Worm (Caenorhabditis elegans): Measurements from ENCODE around the gene B0218.5.
A peak's percentile ranks its signal among the peaks of the same experiment; 100 is the strongest.
"Not testable (repeated sequence)": the region's sequence is repeated elsewhere in the genome, so short reads cannot be mapped to it uniquely, and the experiment has no call there.

The B0218.5 gene

ce11 chrIV:8133536-8133935 lies 23.5 kb downstream of the B0218.5 start, which contains the start of gene sph-1:
sph-1 (minus strand) TSS chrIV:8133558.
- TF ChIP-seq pha-4 (tag; optimal IDR thresholded peaks at IDR 0.05) (peak; percentile 70), unc-120 (tag; optimal IDR thresholded peaks at IDR 0.05; ENCODE audit: poor library complexity, severe bottlenecking) (no peak)

- TF ChIP-seq sem-2 (GFP tag; optimal IDR thresholded peaks at IDR 0.05): no peak
- no peak for TF ChIP-seq nhr-2 (tag; optimal IDR thresholded peaks at IDR 0.05)
- TF ChIP-seq zip-8 (tag; optimal IDR thresholded peaks at IDR 0.05): no peak
- no peak for TF ChIP-seq lin-32 (GFP tag; optimal IDR thresholded peaks at IDR 0.05)
- no peak for TF ChIP-seq lin-13 (tag; optimal IDR thresholded peaks at IDR 0.05)
- TF ChIP-seq mep-1 (tag; optimal IDR thresholded peaks at IDR 0.05): no peak
Measured at ce11 chrIV:8130131-8130611, 26.9 kb downstream of the B0218.5 start, which contains the start of the genes ndub-11 and moc-3. ndub-11 (minus strand) TSS chrIV:8130231. moc-3 (plus strand) TSS chrIV:8130561.

- TF ChIP-seq ztf-11 (tag; optimal IDR thresholded peaks at IDR 0.05) (no peak), nhr-237 (tag; optimal IDR thresholded peaks at IDR 0.05) (no peak), sem-2 (GFP tag; optimal IDR thresholded peaks at IDR 0.05) (no peak), mab-5 (tag; optimal IDR thresholded peaks at IDR 0.05) (no peak), mls-2 (tag; optimal IDR thresholded peaks at IDR 0.05) (no peak), nhr-12 (tag; optimal IDR thresholded peaks at IDR 0.05) (no peak), elt-1 (tag; optimal IDR thresholded peaks at IDR 0.05; ENCODE audit: borderline replicate concordance, insufficient read depth) (no peak), unc-39 (tag; optimal IDR thresholded peaks at IDR 0.05) (no peak), ceh-43 (GFP tag; optimal IDR thresholded peaks at IDR 0.05) (no peak), sptf-1 (tag; optimal IDR thresholded peaks at IDR 0.05) (no peak), snpc-4 (tag; optimal IDR thresholded peaks at IDR 0.05) (no peak), elt-3 (tag; optimal IDR thresholded peaks at IDR 0.05) (no peak), nhr-28 (tag; optimal IDR thresholded peaks at IDR 0.05) (no peak), lsy-2 (tag; optimal IDR thresholded peaks at IDR 0.05) (no peak), ham-2 (GFP tag; optimal IDR thresholded peaks at IDR 0.05) (no peak), unc-120 (tag; optimal IDR thresholded peaks at IDR 0.05; ENCODE audit: poor library complexity, severe bottlenecking) (no peak), ceh-83 (GFP tag; optimal IDR thresholded peaks at IDR 0.05) (no peak)
Measured at ce11 chrIV:8127430-8127829, 29.6 kb downstream of the B0218.5 start.

ce11 chrIV:8126902-8127301 lies 30.2 kb downstream of the B0218.5 start, which contains the start of gene ceph-41:
ceph-41 (plus strand) TSS chrIV:8127202.
- TF ChIP-seq nhr-237 (tag; optimal IDR thresholded peaks at IDR 0.05) (no peak), sem-2 (GFP tag; optimal IDR thresholded peaks at IDR 0.05) (no peak), bed-3 (GFP tag; optimal IDR thresholded peaks at IDR 0.05) (no peak), blmp-1 (tag; optimal IDR thresholded peaks at IDR 0.05) (no peak), nhr-28 (tag; optimal IDR thresholded peaks at IDR 0.05) (no peak), snpc-4 (tag; optimal IDR thresholded peaks at IDR 0.05) (no peak), lin-13 (tag; optimal IDR thresholded peaks at IDR 0.05) (no peak), unc-120 (tag; optimal IDR thresholded peaks at IDR 0.05; ENCODE audit: poor library complexity, severe bottlenecking) (no peak), M03D4.4 (tag; optimal IDR thresholded peaks at IDR 0.05) (no peak), mls-2 (tag; optimal IDR thresholded peaks at IDR 0.05) (no peak), sptf-1 (tag; optimal IDR thresholded peaks at IDR 0.05) (no peak), unc-62 (GFP tag; optimal IDR thresholded peaks at IDR 0.05) (no peak), elt-1 (tag; optimal IDR thresholded peaks at IDR 0.05; ENCODE audit: borderline replicate concordance, insufficient read depth) (no peak)

- not testable (repeated sequence) for TF ChIP-seq sem-2 (GFP tag; optimal IDR thresholded peaks at IDR 0.05); nhr-28 (tag; optimal IDR thresholded peaks at IDR 0.05); sptf-1 (tag; optimal IDR thresholded peaks at IDR 0.05)
Measured at ce11 chrIV:8122349-8122748, 34.7 kb downstream of the B0218.5 start, which contains the start of gene erp-44.3. erp-44.3 (plus strand) TSS chrIV:8122649.

ce11 chrIV:8118790-8119189 lies 38.3 kb downstream of the B0218.5 start, which contains the start of gene F42G8.8:
F42G8.8 (plus strand) TSS chrIV:8119090.
- TF ChIP-seq sptf-1 (tag; optimal IDR thresholded peaks at IDR 0.05) (no peak), cnd-1 (tag; optimal IDR thresholded peaks at IDR 0.05) (no peak), mls-2 (tag; optimal IDR thresholded peaks at IDR 0.05) (no peak), elt-3 (tag; optimal IDR thresholded peaks at IDR 0.05) (no peak), unc-39 (tag; optimal IDR thresholded peaks at IDR 0.05) (no peak), ztf-11 (tag; optimal IDR thresholded peaks at IDR 0.05) (no peak), ceh-83 (GFP tag; optimal IDR thresholded peaks at IDR 0.05) (no peak), blmp-1 (tag; optimal IDR thresholded peaks at IDR 0.05) (no peak), sem-2 (GFP tag; optimal IDR thresholded peaks at IDR 0.05) (no peak), lin-13 (tag; optimal IDR thresholded peaks at IDR 0.05) (no peak), nhr-28 (tag; optimal IDR thresholded peaks at IDR 0.05) (no peak), nhr-76 (tag; optimal IDR thresholded peaks at IDR 0.05) (no peak), mep-1 (tag; optimal IDR thresholded peaks at IDR 0.05) (no peak), M03D4.4 (tag; optimal IDR thresholded peaks at IDR 0.05) (no peak), nhr-2 (tag; optimal IDR thresholded peaks at IDR 0.05) (no peak), hlh-1 (tag; optimal IDR thresholded peaks at IDR 0.05) (no peak), lsy-2 (tag; optimal IDR thresholded peaks at IDR 0.05) (no peak), zip-8 (tag; optimal IDR thresholded peaks at IDR 0.05) (no peak), nhr-12 (tag; optimal IDR thresholded peaks at IDR 0.05) (no peak), snpc-4 (tag; optimal IDR thresholded peaks at IDR 0.05) (no peak)
